Worm (Caenorhabditis elegans): ENCODE data around the gene txt-17.

- TF ChIP-seq lin-32 (GFP tag; optimal IDR thresholded peaks at IDR 0.05) (no peak), pha-4 (tag; optimal IDR thresholded peaks at IDR 0.05) (no peak), drap-1 (GFP tag; optimal IDR thresholded peaks at IDR 0.05) (no peak), lin-13 (tag; optimal IDR thresholded peaks at IDR 0.05) (no peak), lsy-2 (tag; optimal IDR thresholded peaks at IDR 0.05) (no peak), nhr-76 (tag; optimal IDR thresholded peaks at IDR 0.05) (no peak), blmp-1 (tag; optimal IDR thresholded peaks at IDR 0.05) (no peak), nhr-2 (tag; optimal IDR thresholded peaks at IDR 0.05) (no peak), mep-1 (tag; optimal IDR thresholded peaks at IDR 0.05) (no peak), snpc-4 (tag; optimal IDR thresholded peaks at IDR 0.05) (no peak), elt-1 (tag; optimal IDR thresholded peaks at IDR 0.05; ENCODE audit: borderline replicate concordance, insufficient read depth) (no peak), flh-1 (GFP tag; optimal IDR thresholded peaks at IDR 0.05) (no peak)
These were observed 23.2 kb upstream of the txt-17 start for ce11 chrV:7076161-7076560.

Measured in whole organism, mixed stage, embryonic.